Worm (Caenorhabditis elegans) whole organism, L2 larva: ENCODE measurements around the gene Y54G2A.76.

Experiments used
- F13H6.1 ChIP-seq: sonication (generic microtip); optimal IDR thresholded peaks from 2 replicates; lab custom pipeline; 2016; ENCODE audit warnings: missing genetic modification characterization, missing compliant biosample characterization
- R02D3.7 ChIP-seq: fragments of 150-350 bp; optimal IDR thresholded peaks from 2 replicates; lab custom pipeline; 2014; ENCODE audit warnings: missing biosample characterization, missing genetic modification characterization
- aly-2 ChIP-seq: fragments of 150-350 bp; optimal IDR thresholded peaks from 2 replicates; lab custom pipeline; 2014; ENCODE audit warnings: missing biosample characterization, missing genetic modification characterization
- elt-1 ChIP-seq: fragments of 150-350 bp; optimal IDR thresholded peaks from 2 replicates; lab custom pipeline; 2014; ENCODE audit warnings: missing biosample characterization, missing genetic modification characterization
- fos-1 ChIP-seq: fragments of 150-350 bp; optimal IDR thresholded peaks from 2 replicates; lab custom pipeline; 2014; ENCODE audit warnings: missing biosample characterization, missing genetic modification characterization
- lin-13 ChIP-seq: fragments of 150-350 bp; optimal IDR thresholded peaks from 2 replicates; lab custom pipeline; 2014; ENCODE audit warnings: missing biosample characterization, missing genetic modification reagents, missing genetic modification characterization
- nhr-77 ChIP-seq: fragments of 150-350 bp; optimal IDR thresholded peaks from 2 replicates; lab custom pipeline; 2014; ENCODE audit warnings: missing biosample characterization, missing genetic modification characterization
- unc-39 ChIP-seq: fragments of 150-350 bp; optimal IDR thresholded peaks from 2 replicates; lab custom pipeline; 2014; ENCODE audit warnings: missing biosample characterization, missing genetic modification characterization

Y54G2A.76 gene

DNA sequence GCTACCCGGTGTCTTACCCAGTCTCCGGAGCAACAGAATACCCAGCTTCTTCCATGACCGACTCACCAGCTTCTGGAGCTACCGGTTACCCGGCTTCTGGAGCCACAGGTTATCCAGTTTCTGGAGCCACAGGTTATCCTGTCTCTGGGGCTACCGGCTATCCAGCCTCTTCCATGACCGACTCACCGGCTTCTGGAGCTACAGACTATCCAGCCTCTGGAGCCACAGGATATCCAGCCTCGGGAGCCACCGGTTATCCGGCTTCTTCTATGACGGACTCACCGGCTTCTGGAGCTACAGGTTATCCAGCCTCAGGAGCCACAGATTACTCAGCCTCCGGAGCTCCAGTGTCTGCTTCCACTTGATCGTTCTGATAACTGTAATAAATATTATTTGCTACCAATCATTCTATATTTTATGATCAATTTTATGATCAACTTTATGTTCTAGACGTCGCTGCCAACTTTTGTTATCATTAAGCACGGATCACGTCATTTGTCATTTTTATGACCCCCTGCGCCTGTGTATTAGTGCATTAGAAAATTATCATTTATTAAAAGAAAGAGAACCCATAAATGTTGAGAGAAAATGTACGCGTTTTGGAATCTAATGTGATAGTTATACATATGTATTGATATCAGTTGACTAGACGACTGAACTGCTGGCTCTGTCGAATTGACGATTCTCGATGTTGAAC lies 46.0 kb downstream of the Y54G2A.76 start (continued):
- TF ChIP-seq nhr-77 (tag; lab: Kevin White, UChicago), result no peak

DNA sequence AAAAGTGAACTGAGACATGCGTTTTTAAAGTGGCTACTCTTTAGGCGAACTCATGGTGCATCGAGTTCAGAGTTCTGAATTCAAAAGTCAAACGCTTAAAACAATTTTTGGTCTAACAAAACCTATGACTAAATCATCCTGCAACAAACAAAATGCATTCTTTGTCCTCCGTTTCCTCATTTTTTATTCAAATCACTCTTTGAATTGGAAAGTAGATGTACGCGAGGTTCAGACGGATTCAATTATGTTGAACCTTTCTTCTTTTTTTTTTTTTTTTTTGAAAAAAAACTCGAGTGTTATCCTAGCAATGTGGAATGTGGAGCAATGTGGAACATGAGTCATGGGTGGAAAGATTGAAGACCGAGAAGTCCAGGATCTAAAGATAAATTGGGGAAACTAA lies 49.5 kb downstream of the Y54G2A.76 start:
- TF ChIP-seq fos-1 (tag; lab: Kevin White, UChicago) (no peak), lin-13 (GFP tag; lab: Kevin White, UChicago) (no peak), aly-2 (tag; lab: Kevin White, UChicago) (no peak), unc-39 (tag; lab: Kevin White, UChicago) (no peak), nhr-77 (tag; lab: Kevin White, UChicago) (no peak), R02D3.7 (tag; lab: Kevin White, UChicago) (no peak), F13H6.1 (tag; lab: Kevin White, UChicago) (no peak), elt-1 (no peak)
